Fruit fly (Drosophila melanogaster): ENCODE data around the gene Rbf2.

Gene Rbf2

DNA sequence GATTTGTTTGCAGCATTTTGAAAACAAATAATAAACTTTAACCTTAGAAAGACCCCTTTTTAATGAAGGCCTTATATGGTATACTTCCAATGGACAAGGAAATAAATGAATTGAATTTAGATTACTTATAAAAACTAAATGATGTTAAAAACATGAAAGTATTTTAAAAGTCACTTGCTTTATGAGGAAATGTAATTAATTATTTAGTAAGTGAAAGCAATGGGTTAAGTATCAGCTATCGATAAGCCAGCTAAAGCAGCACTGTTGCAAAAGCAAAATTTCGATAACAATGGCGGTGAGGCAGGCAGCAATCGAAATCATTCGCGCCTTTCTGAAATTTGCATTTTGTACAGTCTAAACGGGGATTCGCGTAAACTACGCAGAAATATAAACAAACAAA is at the start of gene Rbf2, which contains the start of gene CG32856:
Rbf2 (plus strand) TSS at position 278 of the 400 bp plus-strand sequence.
CG32856 (minus strand) TSS at position 183 of the 400 bp plus-strand sequence.
- no peak for TF ChIP-seq CTCF (optimal IDR thresholded peaks at IDR 0.05)
- no peak for TF ChIP-seq CG8478 (optimal IDR thresholded peaks at IDR 0.05)

DNA sequence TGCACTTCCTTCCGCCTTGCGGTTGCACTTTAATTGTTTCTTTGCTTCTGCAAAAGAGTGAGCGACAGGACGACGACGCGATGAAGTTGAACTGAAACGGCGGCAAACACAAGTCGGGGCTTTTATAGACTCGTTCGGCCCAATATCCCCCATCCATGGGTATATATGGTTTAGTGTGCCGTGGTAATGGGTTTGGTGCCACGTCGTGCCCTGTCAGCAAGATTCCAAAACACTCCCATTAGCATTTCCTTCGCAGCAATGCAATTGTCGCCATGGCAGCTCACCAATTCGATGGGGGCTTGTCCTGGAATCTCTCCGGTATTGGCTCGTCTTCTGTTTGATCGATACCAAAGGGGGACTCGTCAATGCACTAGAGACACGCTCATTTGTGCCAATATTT is 47.3 kb upstream of the Rbf2 start, which contains the start of gene CG45105:
CG45105 (minus strand) TSS at position 101 of the 400 bp plus-strand sequence.
- TF ChIP-seq CTCF (optimal IDR thresholded peaks at IDR 0.05) (no peak), CG8478 (optimal IDR thresholded peaks at IDR 0.05) (no peak)

DNA sequence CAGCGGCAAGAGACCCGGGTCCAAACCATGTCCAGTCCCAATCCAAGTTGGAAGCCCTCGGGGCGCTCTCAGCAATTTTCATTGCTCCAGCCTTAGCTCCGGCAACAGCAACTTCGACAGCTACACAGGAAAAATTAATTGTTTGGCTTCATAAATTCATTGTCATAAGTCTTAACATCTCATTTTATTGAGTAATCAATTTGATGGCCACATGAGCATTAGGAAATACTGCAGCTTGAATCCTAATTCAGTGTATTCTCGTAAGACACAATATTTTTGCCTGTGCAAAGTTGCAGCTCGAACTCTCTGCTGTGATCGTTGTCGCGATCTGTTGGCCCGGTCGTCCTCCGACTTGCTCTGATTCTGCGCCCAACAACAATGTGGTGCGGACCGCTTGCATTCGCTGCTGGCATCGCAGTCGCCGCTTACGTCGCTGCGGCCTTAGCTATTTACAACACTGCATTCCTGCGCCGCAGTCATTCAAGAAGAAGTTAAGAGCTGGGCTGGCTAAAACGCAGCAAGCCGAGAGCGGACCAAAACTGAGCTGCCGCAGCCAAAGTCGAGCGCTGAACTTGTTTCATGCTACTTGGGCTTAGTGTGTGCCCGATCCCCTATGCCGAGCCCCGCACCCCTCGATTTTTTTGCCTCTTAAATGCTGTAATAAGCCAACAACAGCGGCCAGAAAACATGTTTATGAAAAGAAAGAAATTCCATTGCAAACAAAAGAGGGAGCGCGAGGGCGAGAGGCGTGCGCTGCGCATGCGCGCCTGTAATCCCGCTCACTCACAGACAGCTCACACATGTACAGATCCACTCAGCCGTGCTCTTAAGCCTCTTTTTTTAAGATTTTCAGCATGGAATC is 45.6 kb upstream of the Rbf2 start:
- TF ChIP-seq CTCF (optimal IDR thresholded peaks at IDR 0.05) = no peak
- TF ChIP-seq CG8478 (optimal IDR thresholded peaks at IDR 0.05) = no peak

DNA sequence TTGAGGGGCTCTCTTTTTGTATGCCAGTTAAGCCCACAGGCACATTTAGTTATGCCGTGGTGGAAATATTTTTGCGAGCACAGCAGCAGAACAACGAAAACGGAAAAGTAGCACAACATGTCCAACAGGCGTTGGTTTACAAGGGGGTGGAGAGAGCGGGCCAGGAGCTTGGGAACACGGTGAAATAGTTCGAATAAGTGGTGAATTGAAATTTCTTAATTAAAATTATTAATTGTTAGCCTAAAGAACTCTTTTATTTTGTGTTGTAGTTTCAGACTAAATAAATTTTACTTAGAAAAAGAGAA is 45.1 kb upstream of the Rbf2 start:
- TF ChIP-seq CTCF (optimal IDR thresholded peaks at IDR 0.05) = no peak

DNA sequence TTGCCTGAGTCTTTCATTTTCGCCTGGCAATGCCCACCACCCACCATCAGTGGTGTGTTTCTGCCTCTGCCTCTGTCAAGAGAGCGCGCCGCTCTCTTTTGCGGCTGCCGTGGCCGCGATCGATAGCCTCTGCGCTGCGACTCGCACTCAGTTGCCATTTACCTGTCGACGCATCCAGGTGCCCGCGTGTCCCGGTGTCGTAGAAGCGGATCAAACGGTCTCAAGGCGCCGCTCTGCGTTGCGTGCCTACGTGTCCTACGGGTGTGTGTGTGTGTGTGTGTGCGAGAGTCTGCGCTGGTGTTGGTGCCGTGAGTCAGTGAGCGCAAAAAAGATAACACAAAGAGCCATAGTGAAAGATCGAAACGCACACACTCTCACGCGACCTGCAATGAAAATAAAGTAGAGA is 44.5 kb upstream of the Rbf2 start, which contains the start of gene Fbxl7:
Fbxl7 (plus strand) TSS at position 148 of the 406 bp plus-strand sequence.
- TF ChIP-seq CTCF (optimal IDR thresholded peaks at IDR 0.05) (no peak), CG8478 (optimal IDR thresholded peaks at IDR 0.05) (no peak)

DNA sequence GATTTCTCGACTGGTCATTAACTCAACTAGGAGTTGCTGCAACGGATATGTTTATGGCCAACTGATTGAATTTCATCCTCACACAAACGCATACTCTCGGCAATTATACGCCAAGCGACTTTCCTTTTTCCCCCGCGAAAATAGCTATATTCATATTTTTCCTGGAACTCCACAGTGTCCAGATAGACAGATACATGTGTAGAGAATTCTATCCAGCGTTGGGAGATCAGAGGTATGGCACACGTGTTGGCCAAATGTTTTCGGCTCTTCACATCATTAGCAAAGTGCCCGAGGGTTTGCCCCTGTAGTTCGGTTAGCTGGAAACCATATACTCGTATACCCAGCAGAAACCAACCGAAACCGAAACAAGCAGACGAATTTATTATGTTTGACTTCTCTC is 43.5 kb upstream of the Rbf2 start:
- TF ChIP-seq CG8478 (optimal IDR thresholded peaks at IDR 0.05) (no peak), CTCF (optimal IDR thresholded peaks at IDR 0.05) (no peak)

DNA sequence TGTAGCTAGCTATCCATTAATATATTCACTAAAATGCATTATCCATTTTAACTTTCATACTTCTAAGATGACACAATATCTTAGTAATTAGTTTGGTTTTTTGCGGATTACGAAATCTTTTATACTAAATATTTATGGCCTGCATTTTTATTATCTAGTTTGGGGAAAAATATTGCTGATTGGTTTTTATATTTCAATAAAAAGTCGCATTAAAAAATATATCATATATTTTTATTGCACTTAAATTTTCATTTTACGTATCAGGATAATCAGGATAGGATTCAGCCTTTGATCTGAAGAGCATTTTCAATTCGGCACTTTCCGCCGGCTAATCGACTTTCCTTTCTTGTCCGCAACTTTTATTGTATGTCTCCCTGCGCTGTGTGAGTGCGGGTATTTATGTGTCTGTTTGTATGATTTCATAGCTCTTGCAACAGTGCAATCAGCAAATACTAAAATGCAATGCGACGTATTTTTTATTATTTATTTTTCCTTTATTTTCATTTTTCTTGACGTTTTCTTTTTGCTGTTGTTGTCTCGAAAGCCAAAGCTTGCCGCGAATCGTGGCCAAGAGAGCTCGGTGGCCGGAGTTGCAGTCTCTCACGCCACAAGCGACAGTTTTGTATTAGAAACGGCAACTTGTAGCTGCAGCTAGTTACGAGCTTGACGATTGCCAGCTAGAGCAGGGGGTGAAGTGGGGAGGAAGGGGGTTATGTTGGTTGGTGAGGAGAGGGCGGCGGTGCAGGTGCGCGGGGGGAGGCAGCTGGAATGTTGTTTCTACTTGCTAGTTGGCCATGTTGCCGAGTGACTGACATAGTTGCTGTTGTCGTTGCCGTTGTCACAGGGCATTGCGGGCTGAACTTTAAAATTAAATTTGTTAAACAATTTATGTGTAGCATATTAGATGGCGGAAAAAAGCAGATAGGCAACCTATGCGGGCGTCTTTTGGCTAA is 42.3 kb upstream of the Rbf2 start:
- TF ChIP-seq CTCF (optimal IDR thresholded peaks at IDR 0.05) (no peak), CG8478 (optimal IDR thresholded peaks at IDR 0.05) (no peak)

DNA sequence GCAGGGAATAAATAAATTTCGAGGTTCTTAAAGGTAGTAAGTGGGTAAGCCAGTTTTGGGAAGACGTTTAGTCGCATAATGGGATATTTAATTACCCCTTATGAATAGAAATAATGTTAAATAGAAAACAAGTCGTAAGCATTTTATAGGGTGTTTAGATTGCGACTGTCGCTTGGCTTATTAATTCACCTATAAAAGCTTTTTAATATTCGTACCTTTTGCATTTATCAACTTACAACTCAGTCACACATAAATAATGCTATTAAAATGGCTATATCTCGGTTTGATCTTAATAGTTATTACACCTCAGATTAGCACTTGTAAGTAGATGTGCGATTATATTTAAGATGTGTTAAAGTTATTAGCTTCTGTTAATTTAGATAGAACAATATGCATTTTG is 39.9 kb upstream of the Rbf2 start, which contains the start of gene CG34276:
CG34276 (plus strand) TSS at position 301 of the 400 bp plus-strand sequence.
- no peak for TF ChIP-seq CG8478 (optimal IDR thresholded peaks at IDR 0.05)
- no peak for TF ChIP-seq CTCF (optimal IDR thresholded peaks at IDR 0.05)

DNA sequence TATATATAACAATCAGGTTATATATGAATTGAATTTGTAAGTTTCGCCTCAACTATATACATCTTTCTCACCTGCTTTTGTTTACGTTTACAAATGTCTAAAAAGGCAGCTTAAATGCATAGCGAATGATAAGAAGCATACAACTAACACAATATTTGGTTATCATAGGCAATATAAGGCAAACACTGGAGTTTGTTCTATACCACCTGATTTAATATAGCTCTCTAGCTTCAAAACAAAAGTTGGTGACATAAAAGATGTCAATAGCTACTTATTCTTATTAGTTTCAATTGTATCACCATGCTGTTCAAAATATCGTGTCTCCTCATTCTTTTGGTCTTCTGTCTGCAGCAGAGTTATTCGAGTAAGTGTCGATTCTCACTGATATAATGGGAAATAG is 39.3 kb upstream of the Rbf2 start:
- TF ChIP-seq CTCF (optimal IDR thresholded peaks at IDR 0.05) (no peak), CG8478 (optimal IDR thresholded peaks at IDR 0.05) (no peak)

DNA sequence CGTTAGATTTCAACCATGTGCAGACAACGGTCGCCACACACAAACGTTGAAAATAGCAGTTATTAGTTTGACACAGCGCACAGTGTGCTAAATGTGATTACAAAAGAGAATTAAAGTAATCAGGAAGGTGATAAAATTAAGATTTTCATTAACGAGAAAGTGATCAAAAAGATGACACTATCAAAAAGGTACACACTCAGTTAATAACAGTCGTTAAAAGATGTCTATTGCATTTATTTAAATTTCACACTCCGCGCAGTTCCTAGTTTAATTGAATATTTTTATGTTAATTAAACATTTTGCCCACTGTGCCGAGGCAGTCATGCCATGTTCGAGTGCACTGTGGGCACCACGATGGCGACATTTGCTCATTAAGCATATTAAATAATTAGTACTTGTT is 38.1 kb upstream of the Rbf2 start:
- TF ChIP-seq CTCF (optimal IDR thresholded peaks at IDR 0.05) = no peak
- TF ChIP-seq CG8478 (optimal IDR thresholded peaks at IDR 0.05) = no peak

DNA sequence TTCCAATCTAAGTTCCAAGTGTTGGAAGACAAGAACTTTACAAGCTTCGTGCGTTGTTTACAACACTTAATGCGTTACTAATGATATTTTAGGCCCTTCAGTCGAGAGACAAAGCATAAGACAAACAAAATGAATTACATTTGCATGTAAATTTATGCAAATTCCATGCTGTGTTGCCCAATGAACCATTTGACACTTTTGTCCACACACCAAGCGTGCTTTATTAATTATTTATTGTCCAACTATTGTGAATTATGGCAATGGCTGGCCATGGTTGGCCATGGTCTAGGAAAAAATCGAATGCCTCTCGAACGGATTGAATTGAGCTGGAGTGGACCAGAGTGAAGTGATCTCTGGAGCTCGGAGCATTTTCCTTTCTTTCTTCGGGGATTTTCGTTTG is 37.1 kb upstream of the Rbf2 start:
- TF ChIP-seq CG8478 (optimal IDR thresholded peaks at IDR 0.05) (no peak), CTCF (optimal IDR thresholded peaks at IDR 0.05) (no peak)

DNA sequence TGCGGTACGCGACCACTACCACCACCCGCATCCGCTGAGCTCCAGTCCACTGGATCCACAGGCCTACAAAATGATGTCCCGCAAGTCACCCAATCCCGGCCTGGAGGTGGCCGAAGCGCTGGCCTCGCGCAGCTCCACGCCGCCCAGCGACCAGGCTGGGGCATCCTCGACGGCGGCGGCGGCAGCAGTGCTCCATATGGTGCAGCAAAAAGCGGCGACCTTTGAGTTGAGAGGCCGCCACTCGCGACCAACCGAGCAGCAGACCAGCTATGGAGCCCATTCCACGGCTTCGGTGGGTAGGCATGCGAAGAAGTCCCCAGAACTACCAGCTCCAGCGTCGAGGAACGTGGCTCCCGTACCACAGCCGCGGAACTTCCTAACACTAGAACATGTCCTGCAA is 35.2 kb upstream of the Rbf2 start:
- TF ChIP-seq CG8478 (optimal IDR thresholded peaks at IDR 0.05) (no peak), CTCF (optimal IDR thresholded peaks at IDR 0.05) (no peak)

DNA sequence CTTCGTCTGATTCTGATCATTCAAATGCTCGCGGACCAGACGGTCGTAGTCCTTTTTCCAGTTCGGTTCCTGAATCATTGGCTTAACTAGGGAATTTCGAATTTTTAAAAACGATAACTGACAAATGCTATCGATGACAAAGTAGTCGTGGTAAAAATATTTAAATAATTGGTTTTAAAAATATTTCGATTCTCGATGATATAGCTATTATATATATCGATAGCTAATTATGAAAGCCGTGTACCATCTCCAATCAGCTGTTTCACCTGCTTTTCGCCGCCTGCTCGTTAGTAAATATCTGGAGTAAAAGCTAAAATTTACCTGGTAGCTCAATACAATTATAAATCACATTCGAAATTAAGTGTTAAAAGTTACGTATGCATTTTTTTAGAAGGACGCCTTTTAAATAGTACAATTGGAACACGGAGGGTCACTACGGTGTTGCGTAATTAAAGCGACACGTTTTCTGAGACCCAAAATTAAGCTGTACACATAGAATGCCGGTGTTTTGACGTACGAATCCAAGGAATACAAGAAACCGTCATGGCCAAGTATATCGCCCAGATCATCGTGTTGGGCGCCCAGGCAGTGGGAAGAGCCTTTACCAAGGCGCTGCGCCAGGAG is 31.5 kb upstream of the Rbf2 start, which contains the start of the genes CG5478 and blp:
CG5478 (minus strand) TSS at position 126 of the 624 bp plus-strand sequence.
blp (plus strand) TSS at position 239 of the 624 bp plus-strand sequence.
- TF ChIP-seq CG8478 (optimal IDR thresholded peaks at IDR 0.05) (no peak), CTCF (optimal IDR thresholded peaks at IDR 0.05) (no peak)

DNA sequence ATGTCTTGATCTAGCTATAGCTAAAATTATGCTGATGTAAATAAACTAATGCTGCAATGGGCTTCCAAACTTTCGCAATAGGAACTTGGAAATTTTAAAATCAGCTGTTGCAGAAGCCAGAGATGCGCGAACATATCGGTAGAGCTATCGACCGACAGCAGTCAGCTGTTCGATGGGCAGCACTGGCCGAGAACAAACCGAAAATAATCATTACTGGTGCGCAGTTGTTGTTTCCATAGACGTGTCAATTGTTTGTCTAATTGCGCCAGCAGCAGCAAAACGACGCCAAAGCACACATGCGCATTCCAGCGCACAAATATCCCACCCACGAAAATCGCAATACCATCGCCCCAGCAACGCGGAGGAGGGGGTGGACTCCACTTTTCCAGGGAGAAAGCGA is 30.3 kb upstream of the Rbf2 start, which contains the start of gene Sap47:
Sap47 (plus strand) TSS at position 149 of the 400 bp plus-strand sequence.
- peak in 1 of 2 experiments; percentile 38 for TF ChIP-seq CTCF (optimal IDR thresholded peaks at IDR 0.05)
- TF ChIP-seq CG8478 (optimal IDR thresholded peaks at IDR 0.05) = no peak

DNA sequence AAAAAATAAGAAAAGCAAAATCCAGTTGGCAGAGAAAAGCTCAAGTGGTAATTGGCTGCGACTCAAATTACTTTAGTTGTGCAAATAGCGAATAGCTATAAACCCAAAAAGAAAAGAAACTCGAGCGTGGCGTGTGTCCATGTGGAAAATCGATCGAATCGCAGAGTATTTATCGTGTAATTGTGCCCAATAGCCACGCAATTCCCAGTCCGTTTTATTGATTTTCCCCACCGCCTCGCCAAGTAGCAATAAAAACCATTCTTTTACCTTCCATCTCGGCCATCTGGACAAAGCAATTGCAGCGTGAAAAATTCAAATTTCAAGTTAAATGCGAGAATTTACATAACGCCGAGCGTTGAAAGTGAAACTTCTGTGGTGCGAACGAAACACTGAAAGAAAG is 29.7 kb upstream of the Rbf2 start:
- TF ChIP-seq CG8478 (optimal IDR thresholded peaks at IDR 0.05) = no peak
- TF ChIP-seq CTCF (optimal IDR thresholded peaks at IDR 0.05) = no peak

All from S2 (cell line).